Fruit fly (Drosophila melanogaster) whole organism, pupa: ENCODE data around the gene Ho.

ENCODE experiments used
- CG10348 ChIP-seq: fragments of 200-800 bp; sonication (Bioruptor generic); IDR thresholded peaks from 2 replicates; pipeline ENCODE4 v1.3.6; 2022; ENCODE audit warnings: missing biosample characterization, missing genetic modification characterization
- CG14655 ChIP-seq: fragments of 200-800 bp; sonication (Bioruptor generic); optimal IDR thresholded peaks from 3 replicates; lab custom pipeline; 2017; ENCODE audit warnings: mild to moderate bottlenecking, missing biosample characterization, missing genetic modification reagents, missing genetic modification characterization
- CG15710 ChIP-seq: fragments of 200-800 bp; sonication (Bioruptor generic); optimal IDR thresholded peaks from 2 replicates; lab custom pipeline; 2018; ENCODE audit warnings: missing biosample characterization, mild to moderate bottlenecking, missing genetic modification characterization, moderate library complexity
- CG17806 ChIP-seq: fragments of 200-800 bp; sonication (Bioruptor generic); optimal IDR thresholded peaks from 2 replicates; lab custom pipeline; 2018; ENCODE audit warnings: missing biosample characterization, mild to moderate bottlenecking, missing genetic modification characterization, moderate library complexity
- CG34367 ChIP-seq: fragments of 200-800 bp; sonication (Bioruptor generic); optimal IDR thresholded peaks from 2 replicates; lab custom pipeline; 2018; ENCODE audit warnings: missing biosample characterization, mild to moderate bottlenecking, missing genetic modification characterization
- CG4496 ChIP-seq: fragments of 200-800 bp; sonication (Bioruptor generic); IDR thresholded peaks from 3 replicates; pipeline ENCODE4 v1.3.6; 2022; ENCODE audit warnings: missing biosample characterization, missing genetic modification characterization
- CG8301 ChIP-seq: fragments of 200-800 bp; sonication (Bioruptor generic); optimal IDR thresholded peaks from 2 replicates; lab custom pipeline; 2018; ENCODE audit warnings: missing biosample characterization, mild to moderate bottlenecking, missing genetic modification characterization
- CG9948 ChIP-seq: fragments of 200-800 bp; sonication (Bioruptor generic); optimal IDR thresholded peaks from 2 replicates; lab custom pipeline; 2018; ENCODE audit warnings: missing biosample characterization, mild to moderate bottlenecking, missing genetic modification characterization, moderate library complexity
- D1 ChIP-seq: fragments of 200-800 bp; sonication (Bioruptor generic); optimal IDR thresholded peaks from 2 replicates; lab custom pipeline; 2018; ENCODE audit warnings: missing biosample characterization, mild to moderate bottlenecking, missing genetic modification characterization, moderate library complexity
- Pif1A ChIP-seq: fragments of 200-800 bp; sonication (Bioruptor generic); optimal IDR thresholded peaks from 3 replicates; lab custom pipeline; 2016; ENCODE audit warnings: missing biosample characterization, missing genetic modification characterization
- Pif1B ChIP-seq: fragments of 200-800 bp; sonication (Bioruptor generic); optimal IDR thresholded peaks from 3 replicates; lab custom pipeline; 2016; ENCODE audit warnings: missing biosample characterization, missing genetic modification characterization
- Snoo ChIP-seq: fragments of 200-800 bp; sonication (Bioruptor generic); optimal IDR thresholded peaks from 3 replicates; lab custom pipeline; 2017; ENCODE audit warnings: missing biosample characterization, mild to moderate bottlenecking, missing genetic modification characterization, inconsistent platforms
- fd96Ca ChIP-seq: fragments of 200-800 bp; sonication (Bioruptor generic); IDR thresholded peaks from 3 replicates; pipeline ENCODE4 v1.3.6; 2022; ENCODE audit warnings: missing biosample characterization, missing genetic modification characterization
- gl ChIP-seq: fragments of 200-800 bp; sonication (Bioruptor generic); optimal IDR thresholded peaks from 2 replicates; lab custom pipeline; 2018; ENCODE audit warnings: missing biosample characterization, mild to moderate bottlenecking, missing genetic modification characterization

DNA sequence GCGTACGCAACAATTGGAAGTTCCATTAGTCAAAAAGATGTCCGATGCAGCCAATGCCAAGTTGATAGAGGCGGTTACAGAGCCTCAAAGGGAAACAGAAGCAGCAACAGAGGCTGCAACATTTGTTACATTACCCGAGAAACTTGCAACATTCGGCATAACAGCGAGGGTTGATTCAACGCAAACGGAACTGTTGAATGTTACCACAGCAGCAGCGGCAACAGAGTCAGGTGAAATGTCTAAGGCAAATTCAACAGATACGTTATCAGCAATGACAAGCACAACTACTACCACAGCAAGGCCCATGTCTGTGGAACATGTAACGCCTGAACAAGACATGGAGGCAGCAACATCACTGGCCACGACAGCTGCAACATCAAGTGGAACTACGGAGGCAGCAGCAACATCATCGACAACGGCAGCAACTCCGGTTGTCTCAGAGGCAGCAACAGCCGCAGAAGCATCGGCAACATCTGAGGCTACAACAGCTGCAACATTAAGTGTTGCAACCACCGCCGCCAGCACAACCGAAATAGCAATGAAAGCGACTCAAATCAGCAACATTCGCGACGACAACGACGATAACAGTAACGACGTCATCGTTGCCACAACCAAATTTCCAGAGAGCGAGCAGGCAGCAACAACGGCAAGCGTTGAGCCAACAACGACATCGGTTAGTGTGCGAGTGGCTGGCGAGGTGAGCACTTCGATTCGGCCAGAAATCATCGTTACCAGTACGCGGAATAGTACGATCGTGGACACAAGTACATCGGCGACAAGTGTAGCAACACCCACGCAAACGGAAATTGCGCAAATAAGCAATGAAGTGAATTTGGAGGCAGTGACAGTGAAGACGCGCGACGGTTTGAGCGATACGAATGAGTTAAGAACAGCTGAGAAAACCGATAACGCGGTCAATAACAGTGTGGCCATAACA is 10.3 kb upstream of the Ho start:
- TF ChIP-seq CG17806 (tag; lab: Kevin White, UChicago) (no peak), Pif1B (no peak), CG4496 (GFP tag; lab: Robert Waterston, UW) (no peak), CG14655 (GFP tag; lab: Kevin White, UChicago) (no peak), fd96Ca (no peak), CG15710 (tag; lab: Kevin White, UChicago) (no peak), Pif1A (GFP tag; lab: Kevin White, UChicago) (no peak), CG10348 (GFP tag; lab: Robert Waterston, UW) (no peak), gl (tag; lab: Kevin White, UChicago) (no peak), Snoo (tag; lab: Kevin White, UChicago) (no peak), D1 (tag; lab: Kevin White, UChicago) (no peak), CG8301 (tag; lab: Kevin White, UChicago) (no peak), CG9948 (tag; lab: Kevin White, UChicago) (no peak), CG34367 (tag; lab: Kevin White, UChicago) (no peak)
